Fruit fly (Drosophila melanogaster): Measurements from ENCODE around the gene Lcp65Af.

Lcp65Af gene

DNA sequence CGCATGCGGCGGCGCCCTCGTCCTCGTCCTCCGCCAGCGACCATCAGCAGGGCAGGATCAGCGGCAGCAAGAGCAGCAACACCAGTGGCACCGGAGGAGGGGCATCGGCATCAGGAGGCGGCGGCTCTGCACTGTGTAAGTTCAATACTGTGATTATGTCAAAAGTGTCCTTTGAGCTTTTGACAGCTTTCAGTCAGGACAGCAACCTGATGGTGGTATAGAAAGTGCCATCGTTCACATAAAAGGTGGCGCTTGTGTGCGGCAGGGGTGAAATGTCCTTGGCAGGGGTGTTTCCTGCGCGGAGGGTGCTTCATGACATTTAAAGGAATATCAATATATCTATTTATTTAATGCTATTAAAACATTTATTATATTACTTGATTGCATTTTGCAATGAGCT is 32.9 kb downstream of the Lcp65Af start (continued):
- TF ChIP-seq Jarid2 (GFP tag; optimal IDR thresholded peaks at IDR 0.05) (no peak), nerfin-1 (tag; optimal IDR thresholded peaks at IDR 0.05) (no peak)

dm6 chr3L:6097270-6097669 is 39.3 kb downstream of the Lcp65Af start, which contains the start of gene Ets65A:
Gene Ets65A, plus strand, starts transcription at chr3L:6097617.
- TF ChIP-seq CG32532 (GFP tag; IDR thresholded peaks at IDR 0.05) = no peak
- 0 out of 3 replicates have a peak, but pooled peaks have one; percentile 12 for TF ChIP-seq zen2 (GFP tag; IDR thresholded peaks at IDR 0.05; ENCODE audit: partially characterized antibody)
- no peak for TF ChIP-seq Dp (GFP tag; optimal IDR thresholded peaks at IDR 0.05)
- no peak for TF ChIP-seq lov (optimal IDR thresholded peaks at IDR 0.05)
- TF ChIP-seq lov (GFP tag; IDR thresholded peaks at IDR 0.05) = 0 out of 3 replicates have a peak, but pooled peaks have one; percentile 11
- no peak for TF ChIP-seq wdn (GFP tag; IDR thresholded peaks at IDR 0.05)
- peak; percentile 75 for TF ChIP-seq Nf-YB (GFP tag; optimal IDR thresholded peaks at IDR 0.05)
- no peak for TF ChIP-seq Xrp1 (GFP tag; IDR thresholded peaks at IDR 0.05)
- 0 out of 3 replicates have a peak, but pooled peaks have one; percentile 28 for TF ChIP-seq CG11560 (tag; IDR thresholded peaks at IDR 0.05)
- TF ChIP-seq CG4820 (GFP tag; optimal IDR thresholded peaks at IDR 0.05) = no peak
- no peak for TF ChIP-seq E2f1 (GFP tag; IDR thresholded peaks at IDR 0.05)
- no peak for TF ChIP-seq Dek (tag; optimal IDR thresholded peaks at IDR 0.05)
- TF ChIP-seq jumu (GFP tag; optimal IDR thresholded peaks at IDR 0.05) = no peak
- TF ChIP-seq Ets97D (GFP tag; optimal IDR thresholded peaks at IDR 0.05) = no peak
- TF ChIP-seq Spps (tag; optimal IDR thresholded peaks at IDR 0.05) = no peak
- no peak for TF ChIP-seq CG9932 (GFP tag; IDR thresholded peaks at IDR 0.05)
- TF ChIP-seq Nf-YC (tag; optimal IDR thresholded peaks at IDR 0.05) = peak; percentile 91
- no peak for TF ChIP-seq NC2β (GFP tag; optimal IDR thresholded peaks at IDR 0.05)
- TF ChIP-seq CG16815 (GFP tag; optimal IDR thresholded peaks at IDR 0.05) = no peak
- TF ChIP-seq dan (GFP tag; IDR thresholded peaks at IDR 0.05) = 0 out of 2 replicates have a peak, but pooled peaks have one; percentile 16
- no peak for TF ChIP-seq CG8478 (optimal IDR thresholded peaks at IDR 0.05)
- no peak for TF ChIP-seq cg (GFP tag; optimal IDR thresholded peaks at IDR 0.05)
- no peak for TF ChIP-seq pzg (GFP tag; optimal IDR thresholded peaks at IDR 0.05)
- no peak for TF ChIP-seq Hey (tag; optimal IDR thresholded peaks at IDR 0.05)
- no peak for TF ChIP-seq lbe (GFP tag; optimal IDR thresholded peaks at IDR 0.05)
- TF ChIP-seq Ets65A (GFP tag) = peak; percentile 47
- TF ChIP-seq seq (GFP tag; IDR thresholded peaks at IDR 0.05) = peak; percentile 68; the same call in 1 of the 2 replicates
- no peak for TF ChIP-seq CG14441 (GFP tag; IDR thresholded peaks at IDR 0.05)
- TF ChIP-seq chinmo (GFP tag; IDR thresholded peaks at IDR 0.05; ENCODE audit: partially characterized antibody) = 0 out of 4 replicates have a peak, but pooled peaks have one; percentile 12
- TF ChIP-seq schlank (tag; optimal IDR thresholded peaks at IDR 0.05) = no peak
- TF ChIP-seq Med (GFP tag) = peak; percentile 42
- no peak for TF ChIP-seq Sox100B (GFP tag; optimal IDR thresholded peaks at IDR 0.05)
- no peak for TF ChIP-seq Gug (GFP tag; IDR thresholded peaks at IDR 0.05)
- no peak for TF ChIP-seq CG3281 (GFP tag; optimal IDR thresholded peaks at IDR 0.05)
- no peak for TF ChIP-seq unc-4 (GFP tag; IDR thresholded peaks at IDR 0.05; ENCODE audit: partially characterized antibody)
- peak; percentile 34 for TF ChIP-seq Deaf1 (tag; optimal IDR thresholded peaks at IDR 0.05)
- TF ChIP-seq Ada2b (GFP tag; IDR thresholded peaks at IDR 0.05) = no peak
- TF ChIP-seq CG18599 (GFP tag; optimal IDR thresholded peaks at IDR 0.05) = no peak
- TF ChIP-seq CG5245 (GFP tag; optimal IDR thresholded peaks at IDR 0.05) = no peak
- TF ChIP-seq ci (GFP tag; IDR thresholded peaks at IDR 0.05) = no peak
- TF ChIP-seq grn (GFP tag; optimal IDR thresholded peaks at IDR 0.05) = peak; percentile 3
- peak; percentile 79 for TF ChIP-seq ewg (GFP tag; optimal IDR thresholded peaks at IDR 0.05)
- TF ChIP-seq bbx (GFP tag; IDR thresholded peaks at IDR 0.05; ENCODE audit: partially characterized antibody) = no peak

Data from whole organism, embryonic.